Worm (Caenorhabditis elegans): Measurements from ENCODE around the gene T08G3.13.

Gene T08G3.13

ce11 chrV:16405366-16405765 is 42.5 kb upstream of the T08G3.13 start:
- TF ChIP-seq mml-1 (tag; optimal IDR thresholded peaks at IDR 0.05): no peak
- TF ChIP-seq ztf-4 (tag; optimal IDR thresholded peaks at IDR 0.05): no peak
- no peak for TF ChIP-seq elt-1 (tag; optimal IDR thresholded peaks at IDR 0.05)

ce11 chrV:16406357-16406756 is 41.5 kb upstream of the T08G3.13 start:
- TF ChIP-seq daf-12 (tag; optimal IDR thresholded peaks at IDR 0.05) (no peak), sea-2 (GFP tag; optimal IDR thresholded peaks at IDR 0.05) (no peak), pqm-1 (tag; optimal IDR thresholded peaks at IDR 0.05) (no peak)

- TF ChIP-seq ztf-11 (tag; optimal IDR thresholded peaks at IDR 0.05) (no peak), ZK546.5 (tag; optimal IDR thresholded peaks at IDR 0.05) (no peak), nfya-1 (tag; optimal IDR thresholded peaks at IDR 0.05; ENCODE audit: insufficient read depth) (no peak), hmg-11 (tag; optimal IDR thresholded peaks at IDR 0.05) (no peak), elt-1 (tag; optimal IDR thresholded peaks at IDR 0.05) (no peak), eor-1 (tag; optimal IDR thresholded peaks at IDR 0.05) (no peak), nhr-67 (tag; optimal IDR thresholded peaks at IDR 0.05) (no peak), nhr-76 (tag; optimal IDR thresholded peaks at IDR 0.05) (no peak), nhr-25 (tag; optimal IDR thresholded peaks at IDR 0.05) (no peak), fos-1 (tag; optimal IDR thresholded peaks at IDR 0.05) (no peak), egl-27 (tag; optimal IDR thresholded peaks at IDR 0.05) (no peak), lin-15B (tag; optimal IDR thresholded peaks at IDR 0.05) (no peak)
Measured at ce11 chrV:16407663-16408062, 40.2 kb upstream of the T08G3.13 start, which contains the start of gene F26D2.3. TSS of gene F26D2.3 (plus strand) at chrV:16407963.

- TF ChIP-seq lin-39 (tag; optimal IDR thresholded peaks at IDR 0.05): no peak
- no peak for TF ChIP-seq nhr-67 (tag; optimal IDR thresholded peaks at IDR 0.05)
- no peak for TF ChIP-seq lin-15B (tag; optimal IDR thresholded peaks at IDR 0.05)
- TF ChIP-seq nhr-25 (tag; optimal IDR thresholded peaks at IDR 0.05): no peak
- no peak for TF ChIP-seq mdl-1 (tag; optimal IDR thresholded peaks at IDR 0.05)
- no peak for TF ChIP-seq R02D3.7 (tag; optimal IDR thresholded peaks at IDR 0.05)
- TF ChIP-seq nhr-43 (tag; optimal IDR thresholded peaks at IDR 0.05; ENCODE audit: poor library complexity, severe bottlenecking): no peak
- TF ChIP-seq pqm-1 (tag; optimal IDR thresholded peaks at IDR 0.05): no peak
- TF ChIP-seq daf-12 (tag; optimal IDR thresholded peaks at IDR 0.05): no peak
Measured at ce11 chrV:16410521-16410920, 37.3 kb upstream of the T08G3.13 start, which contains the start of gene srh-145. TSS of gene srh-145 (plus strand) at chrV:16410713.

ce11 chrV:16417014-16417413 is 30.8 kb upstream of the T08G3.13 start, which contains the start of gene str-55:
TSS of gene str-55 (minus strand) at chrV:16417114.
- TF ChIP-seq lsy-12 (tag; optimal IDR thresholded peaks at IDR 0.05) (no peak), elt-2 (tag; optimal IDR thresholded peaks at IDR 0.05) (no peak), nhr-77 (tag; optimal IDR thresholded peaks at IDR 0.05) (no peak), lin-15B (tag; optimal IDR thresholded peaks at IDR 0.05) (no peak), nhr-23 (tag; optimal IDR thresholded peaks at IDR 0.05) (no peak), nhr-12 (tag; optimal IDR thresholded peaks at IDR 0.05) (no peak), egl-27 (tag; optimal IDR thresholded peaks at IDR 0.05) (no peak), egl-5 (tag; optimal IDR thresholded peaks at IDR 0.05) (no peak), sea-2 (GFP tag; optimal IDR thresholded peaks at IDR 0.05) (no peak), nhr-11 (tag; optimal IDR thresholded peaks at IDR 0.05) (no peak), mml-1 (tag; optimal IDR thresholded peaks at IDR 0.05) (no peak), unc-62 (GFP tag; optimal IDR thresholded peaks at IDR 0.05) (no peak), unc-39 (tag; optimal IDR thresholded peaks at IDR 0.05) (no peak), daf-12 (tag; optimal IDR thresholded peaks at IDR 0.05) (no peak), eor-1 (tag; optimal IDR thresholded peaks at IDR 0.05) (no peak)

ce11 chrV:16419769-16420168 is 28.1 kb upstream of the T08G3.13 start, which contains the start of gene F26D2.16:
TSS of gene F26D2.16 (minus strand) at chrV:16419869.
- no peak for TF ChIP-seq snpc-4 (tag; optimal IDR thresholded peaks at IDR 0.05)
- TF ChIP-seq fos-1 (tag; optimal IDR thresholded peaks at IDR 0.05): no peak
- no peak for TF ChIP-seq elt-3 (tag; optimal IDR thresholded peaks at IDR 0.05)
- TF ChIP-seq ceh-82 (tag; optimal IDR thresholded peaks at IDR 0.05): no peak
- no peak for TF ChIP-seq zag-1 (tag; optimal IDR thresholded peaks at IDR 0.05)
- no peak for TF ChIP-seq nhr-77 (tag; optimal IDR thresholded peaks at IDR 0.05)
- no peak for TF ChIP-seq ZK546.5 (tag; optimal IDR thresholded peaks at IDR 0.05)
- no peak for TF ChIP-seq aly-2 (tag; optimal IDR thresholded peaks at IDR 0.05)
- no peak for TF ChIP-seq ztf-4 (tag; optimal IDR thresholded peaks at IDR 0.05)
- no peak for TF ChIP-seq ztf-11 (tag; optimal IDR thresholded peaks at IDR 0.05)
- no peak for TF ChIP-seq eor-1 (tag; optimal IDR thresholded peaks at IDR 0.05)
- TF ChIP-seq egl-27 (tag; optimal IDR thresholded peaks at IDR 0.05): no peak
- TF ChIP-seq ceh-28 (tag; optimal IDR thresholded peaks at IDR 0.05): no peak
- TF ChIP-seq fkh-10 (GFP tag; optimal IDR thresholded peaks at IDR 0.05): no peak
- TF ChIP-seq nhr-67 (tag; optimal IDR thresholded peaks at IDR 0.05): no peak
- no peak for TF ChIP-seq egl-5 (tag; optimal IDR thresholded peaks at IDR 0.05)
- no peak for TF ChIP-seq nhr-12 (tag; optimal IDR thresholded peaks at IDR 0.05)
- TF ChIP-seq ceh-9 (tag; optimal IDR thresholded peaks at IDR 0.05): no peak
- no peak for TF ChIP-seq jun-1 (tag; optimal IDR thresholded peaks at IDR 0.05)
- no peak for TF ChIP-seq nhr-25 (tag; optimal IDR thresholded peaks at IDR 0.05)
